Worm (Caenorhabditis elegans): ENCODE measurements around the gene F20D6.2.

DNA sequence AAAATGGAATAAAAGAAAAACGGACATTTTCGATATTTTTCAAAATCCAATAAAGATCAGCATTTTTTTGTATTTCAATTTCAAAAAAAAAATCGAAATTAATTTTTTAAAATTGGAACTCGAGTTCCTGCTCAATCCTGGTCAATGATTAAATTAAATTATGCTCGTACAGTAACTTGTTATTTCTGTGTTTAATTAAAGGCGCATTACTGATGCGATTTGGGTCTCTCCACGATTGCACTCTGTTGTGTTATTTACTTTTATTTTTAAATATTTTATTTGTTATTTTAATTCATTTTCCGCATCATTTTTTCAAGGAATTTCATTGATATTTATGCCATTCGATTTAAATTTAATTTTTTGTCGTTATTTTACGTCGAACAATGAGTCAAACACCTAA lies 7.6 kb upstream of the F20D6.2 start:
- TF ChIP-seq klf-2 (GFP tag; conservative IDR thresholded peaks at IDR 0.05) (no peak), ref-1 (GFP tag; conservative IDR thresholded peaks at IDR 0.05) (no peak), flt-1 (GFP tag; IDR thresholded peaks at IDR 0.05) (no peak), cog-1 (tag; optimal IDR thresholded peaks at IDR 0.05) (no peak), T22C8.4 (GFP tag; IDR thresholded peaks at IDR 0.05) (no peak), ztf-29 (GFP tag; IDR thresholded peaks at IDR 0.05) (no peak), med-1 (GFP tag; optimal IDR thresholded peaks at IDR 0.05; ENCODE audit: insufficient read depth) (no peak)
